Fruit fly (Drosophila melanogaster) S2 (cell line): ENCODE results near the gene Nepl6.

ENCODE experiments used
- CG8478 ChIP-seq: fragments of >200 bp; optimal IDR thresholded peaks from 2 replicates; lab custom pipeline; 2018
- CTCF ChIP-seq, 2 experiments: fragments of >200 bp; optimal IDR thresholded peaks; 2 replicates each; lab custom pipeline; 2018

Gene Nepl6

DNA sequence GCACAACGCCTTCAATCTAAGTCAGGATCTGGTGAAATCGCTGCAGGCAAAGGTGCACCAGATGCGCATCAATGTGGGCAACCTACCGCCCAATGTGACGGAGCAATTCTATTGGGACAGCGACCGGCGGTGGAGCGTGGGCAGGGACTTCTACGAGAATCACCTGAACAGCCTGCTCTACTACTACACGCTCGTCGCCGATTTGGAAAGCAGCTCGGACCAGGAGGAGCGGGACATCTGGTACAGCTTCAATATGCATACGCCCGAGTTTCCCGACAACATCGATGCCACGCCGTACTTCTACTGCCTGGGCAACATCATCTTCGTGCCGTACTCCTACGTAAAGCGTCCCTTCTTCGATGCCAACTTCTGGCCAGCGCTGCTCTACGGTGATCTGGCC is 16.0 kb downstream of the Nepl6 start:
- no peak for TF ChIP-seq CG8478 (lab: Kevin White, UChicago)
- no peak for TF ChIP-seq CTCF (optimal IDR thresholded peaks at IDR 0.05; lab: Kevin White, UChicago)

DNA sequence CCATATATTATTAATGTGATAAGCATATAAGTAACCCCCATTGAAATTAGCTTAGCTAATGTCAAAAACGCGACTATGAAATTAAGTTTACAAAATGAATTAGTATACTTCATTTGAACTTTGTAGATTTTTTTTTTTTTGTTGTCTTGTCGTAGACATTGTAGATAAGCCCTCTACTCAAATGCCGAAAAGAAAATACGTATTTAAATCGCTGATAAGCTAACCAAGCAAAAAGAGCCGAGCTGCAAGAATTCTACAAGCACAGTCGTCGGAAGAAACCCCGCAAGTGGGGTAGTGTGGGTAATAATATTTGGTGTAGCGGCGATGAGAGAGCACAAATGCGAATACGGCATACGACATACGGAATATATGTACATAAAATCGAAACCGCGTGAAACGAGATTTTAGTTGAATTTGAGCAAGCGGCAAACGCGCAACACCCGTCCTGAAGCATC is 17.8 kb downstream of the Nepl6 start, which contains the start of gene Nepl4:
Gene Nepl4, plus strand, starts transcription at position 405 of the 455 bp plus-strand sequence.
- TF ChIP-seq CG8478 (lab: Kevin White, UChicago) (no peak), CTCF (optimal IDR thresholded peaks at IDR 0.05; lab: Kevin White, UChicago) (no peak)

DNA sequence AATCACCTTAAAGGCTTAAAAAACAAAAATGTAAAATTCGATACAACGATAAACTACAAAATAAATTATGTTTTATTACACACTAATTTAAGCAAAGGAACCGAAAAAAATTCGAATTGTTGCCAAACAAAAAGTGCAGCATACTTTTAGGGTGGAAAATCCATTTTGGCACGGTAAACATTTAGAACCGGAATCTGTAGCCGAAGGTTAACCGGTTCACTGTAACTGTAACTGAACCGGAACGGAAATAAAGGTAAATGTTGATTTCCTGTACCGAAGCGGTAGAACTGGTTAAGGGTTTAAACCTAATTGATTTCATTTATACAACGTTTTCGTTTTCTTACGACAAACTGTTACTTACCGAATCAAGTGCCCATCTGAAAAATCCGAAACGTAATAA is 18.4 kb downstream of the Nepl6 start:
- no peak for TF ChIP-seq CTCF (optimal IDR thresholded peaks at IDR 0.05; lab: Kevin White, UChicago)
- TF ChIP-seq CG8478 (lab: Kevin White, UChicago): no peak

DNA sequence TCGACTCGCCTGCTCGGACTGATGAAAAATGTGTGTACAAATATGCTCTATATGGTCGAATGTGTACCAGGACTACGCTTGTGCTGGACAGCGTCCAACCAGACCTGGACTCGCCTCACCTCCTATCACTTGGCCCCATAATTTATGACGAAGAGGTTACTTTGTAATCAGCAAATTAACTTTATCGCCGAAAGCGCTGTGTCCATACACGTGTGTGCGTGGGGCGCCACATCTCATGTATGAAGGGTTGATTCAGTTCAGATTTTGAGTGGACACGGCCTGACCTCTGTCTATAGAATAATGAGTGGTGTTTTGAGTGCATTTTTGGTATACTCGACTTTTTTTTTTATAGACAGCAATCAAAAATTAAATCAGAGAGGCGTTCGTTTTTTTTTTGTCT is 25.3 kb downstream of the Nepl6 start:
- no peak for TF ChIP-seq CG8478 (lab: Kevin White, UChicago)
- TF ChIP-seq CTCF (optimal IDR thresholded peaks at IDR 0.05; lab: Kevin White, UChicago): no peak

DNA sequence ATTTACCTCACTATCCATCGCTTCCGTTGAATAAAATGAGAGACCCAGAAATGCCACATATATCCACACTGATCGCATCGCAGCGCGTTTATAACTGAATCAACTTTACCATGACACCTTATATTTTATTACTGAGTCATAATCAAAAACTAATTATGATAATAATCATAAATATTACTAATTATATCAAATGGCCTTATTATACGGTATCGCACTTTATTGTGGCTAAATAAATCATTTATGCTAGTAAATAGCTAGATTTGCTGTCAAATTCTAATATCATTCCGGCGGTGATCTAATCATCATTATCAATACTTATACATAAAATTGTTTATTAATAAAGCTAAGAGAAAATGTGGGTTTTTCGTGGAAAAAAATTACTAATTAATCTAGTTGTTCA is 27.1 kb downstream of the Nepl6 start, which contains the start of gene CG9500:
Gene CG9500, minus strand, starts transcription at position 101 of the 400 bp plus-strand sequence.
- no peak for TF ChIP-seq CG8478 (lab: Kevin White, UChicago)
- no peak for TF ChIP-seq CTCF (optimal IDR thresholded peaks at IDR 0.05; lab: Kevin White, UChicago)

DNA sequence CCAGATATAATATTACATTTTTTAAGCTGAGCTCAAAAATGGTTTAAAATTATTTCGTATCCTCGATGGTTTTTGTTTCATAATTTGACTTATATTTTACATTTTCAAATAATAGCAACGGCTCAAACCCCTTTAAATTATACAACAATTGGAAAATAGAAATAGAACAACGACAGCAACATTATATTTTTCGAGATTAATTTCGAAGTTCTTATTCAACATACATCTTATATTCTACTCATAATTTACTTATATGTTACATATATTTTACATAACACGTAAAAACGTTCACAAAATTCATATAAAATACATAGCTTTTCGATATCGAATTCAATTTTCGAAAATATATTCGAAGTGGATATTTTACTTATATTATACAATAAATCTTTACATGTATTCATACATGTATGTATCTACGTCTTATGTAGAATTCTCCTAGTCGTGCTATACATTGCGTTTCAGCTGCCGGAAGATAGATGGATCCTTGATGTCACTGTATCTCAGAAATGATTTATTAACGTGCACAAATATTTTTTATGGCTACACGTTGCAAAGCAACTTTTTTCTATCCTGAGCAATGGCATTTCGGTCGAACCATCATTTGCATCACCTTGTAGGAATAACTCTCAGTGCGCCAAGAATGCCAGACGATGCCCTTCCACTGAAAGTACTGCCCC is 28.5 kb downstream of the Nepl6 start:
- TF ChIP-seq CG8478 (lab: Kevin White, UChicago) (no peak), CTCF (optimal IDR thresholded peaks at IDR 0.05; lab: Kevin White, UChicago) (peak; percentile 89 to 91)

DNA sequence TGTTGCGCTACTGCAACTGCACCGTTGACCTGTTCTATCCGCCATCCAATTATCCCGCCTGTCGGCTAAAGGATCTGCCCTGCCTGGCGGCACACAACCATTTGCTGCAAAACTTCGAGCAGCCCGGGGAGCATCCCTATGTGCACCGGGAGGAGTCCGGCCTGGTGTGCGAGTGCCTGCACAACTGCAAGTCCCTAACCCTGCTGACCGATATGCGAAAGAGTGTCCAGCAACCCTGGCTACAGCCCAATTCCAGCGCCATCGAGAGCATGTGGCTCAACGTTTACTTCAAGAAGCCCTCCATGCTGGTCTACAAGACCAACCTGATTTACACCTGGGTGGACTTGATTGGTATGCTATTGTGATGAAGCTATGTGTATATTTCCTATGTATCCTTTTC is 29.2 kb downstream of the Nepl6 start:
- no peak for TF ChIP-seq CTCF (optimal IDR thresholded peaks at IDR 0.05; lab: Kevin White, UChicago)
- no peak for TF ChIP-seq CG8478 (lab: Kevin White, UChicago)

DNA sequence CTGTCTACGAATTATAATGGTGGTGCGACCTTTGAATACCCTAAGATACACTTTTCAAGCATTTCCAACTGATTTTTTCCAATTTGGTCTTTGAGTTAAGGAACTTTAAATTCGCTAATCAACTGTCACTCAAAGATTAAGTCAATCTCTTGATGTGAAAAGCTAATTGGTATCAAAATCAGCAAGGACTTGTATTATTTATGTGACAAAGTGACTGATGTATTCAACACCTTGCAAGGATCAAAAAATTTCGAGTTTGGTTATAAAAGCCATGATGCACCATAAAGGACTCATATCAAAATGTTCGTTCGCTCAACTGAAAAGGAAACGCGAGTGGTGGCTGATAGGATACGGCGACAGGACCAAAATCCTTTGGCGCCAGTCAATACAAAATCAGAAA is 30.7 kb downstream of the Nepl6 start, which contains the start of gene ppk14:
Gene ppk14, plus strand, starts transcription at position 301 of the 400 bp plus-strand sequence.
- no peak for TF ChIP-seq CG8478 (lab: Kevin White, UChicago)
- no peak for TF ChIP-seq CTCF (optimal IDR thresholded peaks at IDR 0.05; lab: Kevin White, UChicago)

DNA sequence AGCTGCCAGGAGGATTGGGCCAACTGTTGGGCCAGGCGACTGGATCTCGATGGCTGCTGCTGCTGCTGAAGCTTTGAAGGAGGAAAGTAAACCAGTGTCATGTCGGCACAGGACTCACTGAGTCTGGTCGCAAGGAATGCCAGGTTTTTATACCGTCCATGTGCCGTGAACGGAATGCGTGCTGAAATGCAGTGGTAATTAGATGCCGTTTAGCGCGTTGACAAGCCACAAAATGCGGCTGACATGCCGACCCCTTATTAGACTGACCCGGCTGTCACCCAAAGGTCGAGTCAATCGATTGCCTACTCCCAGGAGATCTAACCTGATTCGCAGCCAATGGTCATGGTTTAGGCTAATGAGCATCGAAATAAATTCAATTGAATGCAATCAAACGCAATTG is 31.1 kb downstream of the Nepl6 start, which contains the start of gene ppk7:
Gene ppk7, minus strand, starts transcription at position 101 of the 400 bp plus-strand sequence.
- TF ChIP-seq CTCF (optimal IDR thresholded peaks at IDR 0.05; lab: Kevin White, UChicago) (no peak), CG8478 (lab: Kevin White, UChicago) (no peak)

DNA sequence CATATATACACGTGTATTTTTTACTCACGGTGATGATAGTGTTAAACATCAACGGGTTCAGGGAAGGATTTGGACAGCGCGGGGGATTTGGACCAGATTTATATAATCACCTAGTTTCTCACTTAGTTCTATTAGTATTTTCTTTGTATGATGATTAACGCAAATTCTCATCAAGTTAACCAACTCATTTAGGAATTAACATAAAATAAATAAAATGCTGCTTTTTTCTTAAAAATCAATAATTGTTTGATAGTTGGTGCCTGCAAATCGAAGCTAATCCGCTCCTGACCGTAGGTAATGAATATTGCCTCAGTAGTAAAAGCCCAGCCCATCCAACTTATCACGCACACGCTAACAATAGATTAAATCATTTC is 33.5 kb downstream of the Nepl6 start:
- TF ChIP-seq CG8478 (lab: Kevin White, UChicago) (no peak), CTCF (optimal IDR thresholded peaks at IDR 0.05; lab: Kevin White, UChicago) (no peak)

DNA sequence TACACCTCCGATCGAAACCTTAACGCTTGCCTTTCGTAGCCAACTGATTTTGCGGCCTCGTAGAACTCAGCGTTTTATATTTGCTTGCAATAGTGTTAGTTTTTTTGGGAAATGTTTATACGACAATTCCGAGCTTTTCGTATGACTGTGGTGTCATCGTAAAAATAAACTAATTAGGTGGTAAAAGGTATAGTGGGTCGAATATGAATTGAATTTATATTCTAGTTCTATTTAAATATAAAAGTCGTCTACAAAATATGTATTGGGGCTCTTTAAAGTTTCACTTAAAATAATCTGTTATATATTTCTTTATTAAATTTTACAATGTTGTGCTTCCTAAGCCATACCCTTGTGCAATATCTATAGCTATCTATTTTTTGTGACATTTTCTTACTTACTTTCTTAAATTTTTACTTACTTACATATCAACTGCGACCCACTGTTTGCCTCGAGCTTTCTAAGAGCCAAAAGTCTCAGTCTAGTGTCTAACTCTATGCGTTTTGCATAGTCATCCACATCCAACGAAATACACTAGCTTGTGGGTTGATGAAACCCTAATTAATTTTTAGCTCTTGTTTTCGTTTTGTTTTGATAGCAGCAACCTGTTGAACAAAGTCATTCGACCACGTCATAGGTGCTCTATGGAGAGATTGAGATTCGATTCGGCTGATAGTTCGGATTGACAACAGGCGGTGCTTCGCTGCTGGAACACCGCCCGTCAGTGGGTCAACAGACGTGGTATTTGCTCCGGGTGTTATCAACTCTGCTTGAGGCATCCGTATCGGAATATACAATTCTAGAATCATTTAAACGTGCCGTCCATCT is 34.1 kb downstream of the Nepl6 start, which contains the start of gene CG9498:
Gene CG9498, minus strand, starts transcription at position 51 of the 825 bp plus-strand sequence.
- no peak for TF ChIP-seq CTCF (optimal IDR thresholded peaks at IDR 0.05; lab: Kevin White, UChicago)
- TF ChIP-seq CG8478 (lab: Kevin White, UChicago): no peak

DNA sequence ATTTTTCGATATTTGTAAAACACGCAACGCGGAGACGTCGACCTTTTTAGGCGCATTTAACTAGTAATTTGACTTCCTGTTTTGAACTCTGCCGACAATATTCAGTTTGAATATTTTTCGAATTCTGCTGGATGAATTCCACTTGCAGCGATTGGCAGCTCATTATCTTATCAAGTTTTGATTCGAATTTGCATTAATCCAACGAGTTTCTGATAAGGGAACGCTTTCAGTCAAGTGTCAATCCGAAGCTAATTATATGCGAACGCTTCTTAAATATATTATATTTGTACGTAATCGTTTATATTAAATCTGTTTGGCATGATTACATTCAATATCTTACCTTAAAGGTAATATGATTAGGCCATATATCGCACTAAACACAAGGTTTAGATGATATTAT is 37.0 kb downstream of the Nepl6 start, which contains the start of gene CG9497:
Gene CG9497, minus strand, starts transcription at position 101 of the 400 bp plus-strand sequence.
- no peak for TF ChIP-seq CG8478 (lab: Kevin White, UChicago)
- TF ChIP-seq CTCF (optimal IDR thresholded peaks at IDR 0.05; lab: Kevin White, UChicago): no peak

DNA sequence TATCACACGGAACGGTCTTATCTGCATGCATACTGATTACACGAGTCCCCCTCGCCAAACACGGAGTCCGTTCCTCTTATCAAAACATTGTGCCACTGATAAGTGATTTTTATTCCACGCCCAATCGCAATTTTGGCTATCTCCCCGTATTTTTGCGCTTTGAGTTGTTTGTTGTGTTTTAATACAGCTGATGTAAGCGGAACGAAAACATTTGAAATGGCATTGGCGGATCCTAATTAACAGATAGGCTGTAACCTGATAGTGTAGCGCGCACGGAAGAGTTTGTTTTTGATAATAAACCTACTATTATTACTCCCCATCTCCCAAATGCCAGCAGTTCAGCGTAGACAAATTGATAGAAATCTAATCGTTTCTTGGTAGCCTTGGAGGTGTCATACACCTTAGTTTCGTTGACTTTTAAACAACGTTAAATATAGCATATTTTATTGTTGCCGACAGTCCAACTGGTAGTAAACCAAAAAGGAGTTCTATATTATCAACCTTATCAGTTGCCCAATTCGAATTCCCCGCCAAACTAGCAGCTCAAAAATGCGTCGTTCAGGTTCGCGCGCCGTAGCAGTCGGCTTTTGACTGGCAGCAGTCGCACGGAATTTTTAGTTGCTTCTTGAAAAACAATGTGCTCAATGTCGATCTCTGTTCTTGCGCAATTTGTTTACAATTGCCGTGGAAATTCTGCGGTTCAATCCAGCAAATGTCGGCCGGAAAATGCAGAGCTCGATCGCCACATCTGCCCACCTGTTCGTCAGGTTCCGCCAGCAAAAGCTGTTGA is 42.0 kb downstream of the Nepl6 start:
- TF ChIP-seq CTCF (optimal IDR thresholded peaks at IDR 0.05; lab: Kevin White, UChicago): peak in 1 of 2 experiments; percentile 35
- no peak for TF ChIP-seq CG8478 (lab: Kevin White, UChicago)

DNA sequence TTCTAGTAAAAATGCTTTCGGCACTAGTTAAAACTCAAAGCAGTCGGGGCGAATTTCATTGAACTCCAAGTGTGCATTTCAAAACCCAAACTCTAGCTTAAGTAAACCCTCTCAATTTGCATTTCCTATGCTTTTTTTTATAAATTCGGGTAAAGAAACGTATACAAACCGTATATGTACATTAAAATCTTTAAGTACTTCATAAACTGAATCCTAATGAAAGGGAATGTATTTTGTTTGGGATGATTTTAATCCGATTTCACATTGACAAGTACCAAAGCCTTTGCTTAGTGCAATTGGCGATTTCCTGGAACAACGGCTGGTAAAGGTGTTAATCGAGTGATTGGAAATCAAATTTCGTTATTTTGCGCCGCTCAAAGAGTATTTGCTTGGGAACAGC is 44.1 kb downstream of the Nepl6 start:
- no peak for TF ChIP-seq CG8478 (lab: Kevin White, UChicago)
- no peak for TF ChIP-seq CTCF (optimal IDR thresholded peaks at IDR 0.05; lab: Kevin White, UChicago)
